Fruit fly (Drosophila melanogaster) S2 (cell line): ENCODE measurements around the gene CG15027.

Source experiments
- CG8478 ChIP-seq: fragments of >200 bp; optimal IDR thresholded peaks from 2 replicates; lab custom pipeline; 2018
- CTCF ChIP-seq, 2 experiments: fragments of >200 bp; optimal IDR thresholded peaks; 2 replicates each; lab custom pipeline; 2018

DNA sequence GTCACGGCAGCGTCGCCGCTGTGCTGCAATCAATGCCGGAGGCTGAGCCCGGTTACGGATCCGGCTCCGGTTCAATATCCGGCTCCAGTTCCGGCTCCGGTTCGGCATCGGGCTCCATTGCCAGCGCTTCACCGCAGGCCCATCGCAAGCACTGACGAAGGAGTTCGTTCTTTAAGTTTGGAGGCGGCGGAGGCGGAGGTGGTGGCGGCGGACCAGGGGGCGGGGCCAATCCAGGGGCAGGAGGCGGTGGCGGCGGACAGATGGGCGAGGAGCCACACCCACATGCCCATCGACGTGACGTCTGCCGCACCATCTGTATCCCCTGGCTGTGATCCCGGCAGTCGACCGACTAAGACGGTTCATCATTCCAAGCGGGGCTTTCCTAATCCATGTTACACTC is 26.3 kb upstream of the CG15027 start:
- TF ChIP-seq CTCF (optimal IDR thresholded peaks at IDR 0.05; lab: Kevin White, UChicago) (no peak), CG8478 (lab: Kevin White, UChicago) (no peak)
